Worm (Caenorhabditis elegans) whole organism, L3 larva: Measurements from ENCODE around the gene C05C10.8.

Experiments
- ZK546.5 ChIP-seq: sonication (generic microtip); optimal IDR thresholded peaks from 2 replicates; lab custom pipeline; 2017; ENCODE audit warnings: missing biosample characterization, missing genetic modification characterization
- aly-2 ChIP-seq: fragments of 150-350 bp; optimal IDR thresholded peaks from 2 replicates; lab custom pipeline; 2014; ENCODE audit warnings: missing biosample characterization, missing genetic modification characterization
- ceh-82 ChIP-seq: fragments of 150-350 bp; optimal IDR thresholded peaks from 2 replicates; lab custom pipeline; 2014; ENCODE audit warnings: missing biosample characterization, missing genetic modification characterization
- ceh-9 ChIP-seq: sonication (generic microtip); optimal IDR thresholded peaks from 2 replicates; lab custom pipeline; 2018; ENCODE audit warnings: missing biosample characterization, missing genetic modification characterization
- egl-27 ChIP-seq: sonication (generic microtip); optimal IDR thresholded peaks from 4 replicates; lab custom pipeline; 2017; ENCODE audit warnings: missing biosample characterization, missing genetic modification reagents, missing genetic modification characterization
- egl-5 ChIP-seq: fragments of 150-350 bp; optimal IDR thresholded peaks from 2 replicates; lab custom pipeline; 2017; ENCODE audit warnings: missing biosample characterization, missing genetic modification reagents, missing genetic modification characterization, inconsistent platforms
- elt-1 ChIP-seq: fragments of 150-350 bp; optimal IDR thresholded peaks from 2 replicates; lab custom pipeline; 2014; ENCODE audit warnings: missing biosample characterization, missing genetic modification characterization
- elt-2 ChIP-seq: sonication (generic microtip); optimal IDR thresholded peaks from 2 replicates; lab custom pipeline; 2016; ENCODE audit warnings: missing genetic modification reagents, mild to moderate bottlenecking, missing genetic modification characterization, missing compliant biosample characterization
- eor-1 ChIP-seq, 2 experiments: fragments of 150-350 bp; optimal IDR thresholded peaks; 2 replicates each; lab custom pipeline; 2014 to 2018; ENCODE audit warnings: missing biosample characterization in 2 of 2, missing genetic modification characterization in 2 of 2
- fkh-10 ChIP-seq: sonication (generic microtip); optimal IDR thresholded peaks from 2 replicates; lab custom pipeline; 2017; ENCODE audit warnings: missing biosample characterization, missing genetic modification reagents, missing genetic modification characterization
- fkh-2 ChIP-seq: fragments of 150-350 bp; optimal IDR thresholded peaks from 2 replicates; lab custom pipeline; 2014; ENCODE audit warnings: missing biosample characterization, missing genetic modification reagents, missing genetic modification characterization
- jun-1 ChIP-seq: fragments of 150-350 bp; optimal IDR thresholded peaks from 2 replicates; lab custom pipeline; 2014; ENCODE audit warnings: missing biosample characterization, missing genetic modification reagents, missing genetic modification characterization
- lsy-12 ChIP-seq: sonication (generic microtip); optimal IDR thresholded peaks from 2 replicates; lab custom pipeline; 2016; ENCODE audit warnings: mild to moderate bottlenecking, missing genetic modification characterization, missing compliant biosample characterization
- mdl-1 ChIP-seq: fragments of 150-350 bp; optimal IDR thresholded peaks from 2 replicates; lab custom pipeline; 2014; ENCODE audit warnings: missing biosample characterization, missing genetic modification characterization
- mml-1 ChIP-seq: fragments of 150-350 bp; sonication (generic microtip); optimal IDR thresholded peaks from 3 replicates; lab custom pipeline; 2014; ENCODE audit warnings: missing biosample characterization, missing genetic modification characterization
- nfya-1 ChIP-seq: sonication (generic microtip); optimal IDR thresholded peaks from 2 replicates; lab custom pipeline; 2017; ENCODE audit warnings: missing genetic modification characterization, mild to moderate bottlenecking, missing compliant biosample characterization, antibody characterized with exemption, moderate library complexity; ENCODE audit not compliant: insufficient read depth
- nhr-11 ChIP-seq: fragments of 150-350 bp; optimal IDR thresholded peaks from 2 replicates; lab custom pipeline; 2014; ENCODE audit warnings: missing biosample characterization, missing genetic modification characterization
- nhr-12 ChIP-seq: fragments of 150-350 bp; optimal IDR thresholded peaks from 2 replicates; lab custom pipeline; 2014; ENCODE audit warnings: missing biosample characterization, missing genetic modification characterization
- nhr-23 ChIP-seq: fragments of 150-350 bp; optimal IDR thresholded peaks from 2 replicates; lab custom pipeline; 2014; ENCODE audit warnings: missing biosample characterization, missing genetic modification reagents, missing genetic modification characterization
- nhr-25 ChIP-seq: sonication (generic microtip); optimal IDR thresholded peaks from 2 replicates; lab custom pipeline; 2017; ENCODE audit warnings: missing biosample characterization, missing genetic modification characterization
- nhr-28 ChIP-seq: fragments of 150-350 bp; optimal IDR thresholded peaks from 2 replicates; lab custom pipeline; 2014; ENCODE audit warnings: missing biosample characterization, missing genetic modification characterization
- nhr-43 ChIP-seq: sonication (generic microtip); optimal IDR thresholded peaks from 2 replicates; lab custom pipeline; 2016; ENCODE audit warnings: mild to moderate bottlenecking, missing genetic modification characterization, missing compliant biosample characterization; ENCODE audit not compliant: poor library complexity, severe bottlenecking
- nhr-76 ChIP-seq: fragments of 150-350 bp; sonication (generic microtip); optimal IDR thresholded peaks from 5 replicates; lab custom pipeline; 2014; ENCODE audit warnings: missing biosample characterization, missing genetic modification characterization
- nhr-77 ChIP-seq: fragments of 150-350 bp; optimal IDR thresholded peaks from 2 replicates; lab custom pipeline; 2014; ENCODE audit warnings: missing biosample characterization, missing genetic modification characterization
- pqm-1 ChIP-seq: fragments of 150-350 bp; optimal IDR thresholded peaks from 2 replicates; lab custom pipeline; 2017; ENCODE audit warnings: missing biosample characterization, missing genetic modification characterization, inconsistent platforms
- skn-1 ChIP-seq: fragments of 150-350 bp; optimal IDR thresholded peaks from 2 replicates; lab custom pipeline; 2014; ENCODE audit warnings: missing biosample characterization, missing genetic modification characterization
- snpc-4 ChIP-seq: fragments of 150-350 bp; optimal IDR thresholded peaks from 2 replicates; lab custom pipeline; 2014; ENCODE audit warnings: missing biosample characterization, missing genetic modification characterization
- tbx-2 ChIP-seq: sonication (generic microtip); optimal IDR thresholded peaks from 2 replicates; lab custom pipeline; 2016; ENCODE audit warnings: mild to moderate bottlenecking, missing genetic modification characterization, missing compliant biosample characterization
- unc-39 ChIP-seq: sonication (generic microtip); optimal IDR thresholded peaks from 4 replicates; lab custom pipeline; 2017; ENCODE audit warnings: missing biosample characterization, missing genetic modification characterization
- ztf-4 ChIP-seq: fragments of 150-350 bp; optimal IDR thresholded peaks from 2 replicates; lab custom pipeline; 2014; ENCODE audit warnings: missing biosample characterization, missing genetic modification characterization

Gene C05C10.8

DNA sequence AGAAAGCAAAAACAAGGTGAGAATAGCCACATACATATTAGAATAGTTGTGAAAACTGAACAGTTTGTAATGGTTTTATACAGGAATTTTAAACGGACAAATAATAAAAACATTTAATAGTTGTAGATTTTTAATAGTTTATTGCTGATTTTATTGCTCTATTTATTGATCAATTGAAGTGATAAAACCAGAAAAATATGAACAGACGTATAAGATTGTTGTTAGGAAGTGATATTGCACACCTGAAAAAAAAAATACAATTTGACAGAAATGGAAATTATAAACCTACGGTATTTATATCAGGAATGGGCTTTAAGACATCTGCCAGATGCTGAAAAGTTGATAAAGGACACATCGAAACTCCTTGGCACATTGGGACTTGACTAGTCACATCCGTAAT, at the start of gene C05C10.8:
Gene C05C10.8, minus strand, starts transcription at position 101 of the 400 bp plus-strand sequence.
- TF ChIP-seq ZK546.5 (tag; lab: Kevin White, UChicago): no peak
- TF ChIP-seq eor-1 (tag; optimal IDR thresholded peaks at IDR 0.05; lab: Kevin White, UChicago): no peak
- no peak for TF ChIP-seq mdl-1
- TF ChIP-seq lsy-12 (tag; lab: Kevin White, UChicago): no peak
- no peak for TF ChIP-seq nhr-23 (tag; lab: Kevin White, UChicago)
- no peak for TF ChIP-seq ceh-9 (tag; lab: Kevin White, UChicago)
- no peak for TF ChIP-seq fkh-2 (tag; lab: Kevin White, UChicago)

DNA sequence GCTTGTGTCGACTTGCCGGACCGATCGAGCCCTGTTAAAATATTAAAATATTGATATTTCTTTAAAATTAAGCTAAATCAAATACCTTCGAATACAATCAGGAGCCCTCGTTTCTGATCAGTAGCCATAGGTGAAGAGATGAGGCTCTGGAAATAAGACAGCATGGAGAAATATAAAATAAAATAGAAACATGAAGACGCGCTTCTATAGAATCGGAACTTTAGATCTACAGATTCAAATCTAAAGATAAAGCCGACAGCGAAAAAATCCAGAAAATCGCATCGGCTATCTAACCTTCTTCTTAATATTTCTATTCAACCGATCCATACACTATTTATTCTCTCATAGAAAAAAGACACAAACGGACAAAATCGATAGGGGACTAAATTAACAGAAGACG, 49.1 kb upstream of the C05C10.8 start, which contains the start of gene dtmk-1:
Gene dtmk-1, minus strand, starts transcription at position 146 of the 400 bp plus-strand sequence.
- TF ChIP-seq egl-5 (no peak), jun-1 (tag; lab: Kevin White, UChicago) (no peak), nhr-23 (tag; lab: Kevin White, UChicago) (peak; percentile 25), elt-1 (peak; percentile 62), ceh-82 (no peak)

ce11 chrII:9965325-9965724, 47.5 kb upstream of the C05C10.8 start:
- TF ChIP-seq pqm-1 (tag; lab: Kevin White, UChicago) (peak; percentile 56), lsy-12 (tag; lab: Kevin White, UChicago) (no peak), tbx-2 (tag; lab: Kevin White, UChicago) (peak; percentile 86)

DNA sequence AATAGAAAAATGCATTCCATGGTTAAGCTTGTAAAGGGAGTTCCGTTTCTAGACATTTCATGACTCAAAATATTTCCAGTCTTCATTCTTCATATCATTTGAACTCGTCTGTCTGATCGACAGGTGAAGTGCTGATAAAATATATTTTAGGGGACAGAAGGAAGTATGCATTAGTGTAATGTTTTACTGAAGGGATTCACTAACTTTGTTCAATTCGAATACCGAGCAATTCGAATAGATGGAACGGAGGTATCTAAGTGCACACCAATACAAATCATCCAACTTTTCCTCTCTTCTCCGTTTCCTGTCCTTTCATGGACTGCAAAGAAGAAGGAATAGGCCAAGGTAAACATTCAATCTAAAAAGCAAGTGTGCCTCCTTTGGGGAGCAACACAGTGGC, 46.0 kb upstream of the C05C10.8 start:
- TF ChIP-seq ceh-9 (tag; lab: Kevin White, UChicago) (no peak), nhr-11 (tag; lab: Kevin White, UChicago) (no peak), elt-2 (peak; percentile 31)

- TF ChIP-seq snpc-4 (tag; lab: Kevin White, UChicago) (no peak), skn-1 (tag; lab: Kevin White, UChicago) (no peak), ZK546.5 (tag; lab: Kevin White, UChicago) (no peak), jun-1 (tag; lab: Kevin White, UChicago) (no peak), elt-1 (no peak), nhr-28 (no peak), nhr-11 (tag; lab: Kevin White, UChicago) (no peak), nfya-1 (tag; lab: Kevin White, UChicago) (peak; percentile 38)
- TF ChIP-seq, all 47 proteins: peak for 1
Observed at ce11 chrII:9960127-9960526, 42.3 kb upstream of the C05C10.8 start.

DNA sequence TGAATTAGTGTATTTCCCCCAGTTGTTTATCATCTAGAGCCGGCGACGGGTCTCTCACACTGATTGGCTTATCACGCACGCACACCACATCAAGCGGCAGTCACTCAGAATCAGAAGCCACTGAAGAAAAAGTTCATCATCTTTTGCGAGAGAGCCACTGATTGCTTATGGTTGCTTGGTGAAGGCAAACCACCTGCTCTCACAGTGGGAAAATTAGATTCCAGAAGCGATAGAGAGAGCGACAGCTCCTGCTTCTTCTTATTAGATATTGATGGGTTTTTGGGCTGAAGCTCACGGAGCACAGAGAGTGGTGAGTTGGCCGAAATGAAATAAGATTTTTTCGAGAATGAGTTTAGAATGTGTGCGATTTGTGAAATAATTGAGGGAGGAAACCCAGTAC, 38.3 kb upstream of the C05C10.8 start:
- TF ChIP-seq nhr-11 (tag; lab: Kevin White, UChicago): peak; percentile 48
- no peak for TF ChIP-seq aly-2 (tag; lab: Kevin White, UChicago)

ce11 chrII:9954885-9955284, 37.1 kb upstream of the C05C10.8 start, which contains the start of gene egl-43:
Gene egl-43 (plus strand): TSS chrII:9955185.
- TF ChIP-seq ztf-4 (no peak), egl-5 (no peak), mml-1 (tag; lab: Kevin White, UChicago) (no peak), elt-1 (no peak), elt-2 (no peak), skn-1 (tag; lab: Kevin White, UChicago) (no peak), nhr-77 (no peak), nhr-25 (no peak), unc-39 (tag; lab: Kevin White, UChicago) (no peak), nhr-23 (tag; lab: Kevin White, UChicago) (no peak), nhr-43 (no peak), pqm-1 (tag; lab: Kevin White, UChicago) (no peak), fkh-10 (GFP tag; lab: Kevin White, UChicago) (no peak), eor-1 (tag; optimal IDR thresholded peaks at IDR 0.05; lab: Kevin White, UChicago) (no peak), nhr-12 (tag; lab: Kevin White, UChicago) (no peak), nhr-76 (tag; lab: Kevin White, UChicago) (no peak), egl-27 (no peak)
- TF ChIP-seq, all 47 proteins: peak for 0
